Worm (Caenorhabditis elegans): ENCODE results near the gene W06H8.2.
A peak's percentile ranks its signal among the peaks of the same experiment; 100 is the strongest.

W06H8.2 gene

ce11 chrV:6226530-6227125 lies 20.1 kb downstream of the W06H8.2 start, which contains the start of gene W06H8.6:
W06H8.6 (minus strand) TSS chrV:6227010.
- TF ChIP-seq nhr-129 (tag; optimal IDR thresholded peaks at IDR 0.05) = peak; percentile 3
- no peak for TF ChIP-seq ztf-4 (tag; optimal IDR thresholded peaks at IDR 0.05)

ce11 chrV:6227326-6228246 lies 21.0 kb downstream of the W06H8.2 start:
- peak; percentile 69 for TF ChIP-seq snpc-4 (tag; optimal IDR thresholded peaks at IDR 0.05)
- TF ChIP-seq skn-1 (tag; optimal IDR thresholded peaks at IDR 0.05) = peak; percentile 50
- TF ChIP-seq sma-3 (GFP tag; optimal IDR thresholded peaks at IDR 0.05) = peak; percentile 94
- TF ChIP-seq Y55F3AM.14 (GFP tag; optimal IDR thresholded peaks at IDR 0.05) = peak; percentile 95
- no peak for TF ChIP-seq elt-1 (tag; optimal IDR thresholded peaks at IDR 0.05)
- TF ChIP-seq nhr-129 (tag; optimal IDR thresholded peaks at IDR 0.05) = peak; percentile 90
- TF ChIP-seq mdl-1 (tag; optimal IDR thresholded peaks at IDR 0.05) = peak; percentile 82 to 95
- TF ChIP-seq nhr-23 (tag; optimal IDR thresholded peaks at IDR 0.05) = no peak
- TF ChIP-seq unc-62 (GFP tag; optimal IDR thresholded peaks at IDR 0.05) = peak; percentile 22
- TF ChIP-seq blmp-1 (tag; optimal IDR thresholded peaks at IDR 0.05; ENCODE audit: insufficient read depth) = peak; percentile 88
- TF ChIP-seq ceh-16 (tag; optimal IDR thresholded peaks at IDR 0.05) = peak; percentile 90
- peak; percentile 95 for TF ChIP-seq unc-55 (GFP tag; optimal IDR thresholded peaks at IDR 0.05)
- peak; percentile 95 for TF ChIP-seq egl-27 (tag; optimal IDR thresholded peaks at IDR 0.05)
- TF ChIP-seq nhr-77 (tag; optimal IDR thresholded peaks at IDR 0.05) = no peak
- peak; percentile 96 for TF ChIP-seq crh-2 (tag; optimal IDR thresholded peaks at IDR 0.05)
- TF ChIP-seq nhr-21 (tag; optimal IDR thresholded peaks at IDR 0.05) = peak; percentile 98
- TF ChIP-seq lin-39 (tag; optimal IDR thresholded peaks at IDR 0.05) = no peak
- TF ChIP-seq lin-11 (tag; optimal IDR thresholded peaks at IDR 0.05) = peak; percentile 96
- peak; percentile 87 for TF ChIP-seq C34F6.9 (tag; optimal IDR thresholded peaks at IDR 0.05)
- peak; percentile 82 for TF ChIP-seq zag-1 (tag; optimal IDR thresholded peaks at IDR 0.05)
- TF ChIP-seq R02D3.7 (tag; optimal IDR thresholded peaks at IDR 0.05) = no peak
- TF ChIP-seq sem-4 (tag; optimal IDR thresholded peaks at IDR 0.05) = peak; percentile 96
- TF ChIP-seq nhr-237 (tag; optimal IDR thresholded peaks at IDR 0.05) = peak; percentile 70
- TF ChIP-seq nhr-11 (tag; optimal IDR thresholded peaks at IDR 0.05) = peak; percentile 21
- TF ChIP-seq mab-5 (tag; optimal IDR thresholded peaks at IDR 0.05) = peak; percentile 95
- TF ChIP-seq ztf-11 (tag; optimal IDR thresholded peaks at IDR 0.05) = peak; percentile 64
- peak; percentile 10 to 92 for TF ChIP-seq lsy-2 (tag; optimal IDR thresholded peaks at IDR 0.05)
- peak; percentile 47 for TF ChIP-seq ceh-82 (tag; optimal IDR thresholded peaks at IDR 0.05)
- TF ChIP-seq F13H6.1 (tag; optimal IDR thresholded peaks at IDR 0.05) = peak; percentile 99
- peak; percentile 98 for TF ChIP-seq sma-9 (GFP tag; optimal IDR thresholded peaks at IDR 0.05)
- peak; percentile 19 for TF ChIP-seq sma-9 (tag; optimal IDR thresholded peaks at IDR 0.05)
- TF ChIP-seq mbf-1 (tag; optimal IDR thresholded peaks at IDR 0.05) = no peak
- peak; percentile 95 for TF ChIP-seq nhr-6 (tag; optimal IDR thresholded peaks at IDR 0.05)
- TF ChIP-seq nhr-10 (tag; optimal IDR thresholded peaks at IDR 0.05) = peak; percentile 22
- no peak for TF ChIP-seq alr-1 (tag; optimal IDR thresholded peaks at IDR 0.05)
- peak; percentile 97 for TF ChIP-seq ztf-4 (tag; optimal IDR thresholded peaks at IDR 0.05)
- TF ChIP-seq nhr-25 (tag; optimal IDR thresholded peaks at IDR 0.05) = peak; percentile 94
- no peak for TF ChIP-seq ZK546.5 (tag; optimal IDR thresholded peaks at IDR 0.05)
- TF ChIP-seq fos-1 (tag; optimal IDR thresholded peaks at IDR 0.05) = peak; percentile 69
- TF ChIP-seq aly-2 (tag; optimal IDR thresholded peaks at IDR 0.05) = no peak
- peak; percentile 91 for TF ChIP-seq lin-13 (GFP tag; optimal IDR thresholded peaks at IDR 0.05)
- peak; percentile 84 for TF ChIP-seq gmeb-1 (tag; optimal IDR thresholded peaks at IDR 0.05)
- TF ChIP-seq ama-1 (optimal IDR thresholded peaks at IDR 0.05) = peak; percentile 98
- no peak for TF ChIP-seq dmd-4 (tag; optimal IDR thresholded peaks at IDR 0.05)
- TF ChIP-seq unc-39 (tag; optimal IDR thresholded peaks at IDR 0.05) = no peak

Data from whole organism, L2 larva.